Worm (Caenorhabditis elegans) whole organism, L1 larva: ENCODE measurements around the gene cest-19.

ENCODE experiments used
- ama-1 ChIP-seq: fragments of 150-350 bp; optimal IDR thresholded peaks from 2 replicates; lab custom pipeline; 2014
- efl-1 ChIP-seq, 4 experiments: fragments of 150-350 bp; optimal IDR thresholded peaks in 3 of 4; peaks in 1 of 4; 1 replicate in 1 of 4; 2 replicates in 3 of 4; lab custom pipeline; 2014; ENCODE audit warnings: missing biosample characterization in 2 of 4, missing genetic modification characterization in 2 of 4, missing genetic modification reagents in 2 of 4
- egl-27 ChIP-seq, 2 experiments: fragments of 150-350 bp in 1 of 2; sonication (generic microtip); optimal IDR thresholded peaks; 3 replicates each; lab custom pipeline; 2017 to 2018; ENCODE audit warnings: missing biosample characterization in 2 of 2, missing genetic modification characterization in 2 of 2, missing genetic modification reagents in 2 of 2
- ets-5 ChIP-seq: fragments of 200-800 bp; sonication (Bioruptor generic); IDR thresholded peaks from 2 replicates; pipeline ENCODE4 v1.3.6; 2022; ENCODE audit warnings: missing genetic modification characterization, missing compliant biosample characterization
- fkh-10 ChIP-seq: sonication (generic microtip); optimal IDR thresholded peaks from 2 replicates; lab custom pipeline; 2017; ENCODE audit warnings: missing biosample characterization, missing genetic modification reagents, missing genetic modification characterization
- mdl-1 ChIP-seq, 2 experiments: fragments of 150-350 bp; optimal IDR thresholded peaks; 2 replicates each; lab custom pipeline; 2014 to 2017; ENCODE audit warnings: missing biosample characterization in 2 of 2, missing genetic modification characterization in 2 of 2, inconsistent platforms in 1 of 2
- nhr-237 ChIP-seq: fragments of 150-350 bp; optimal IDR thresholded peaks from 2 replicates; lab custom pipeline; 2014; ENCODE audit warnings: missing biosample characterization, missing genetic modification characterization
- nhr-85 ChIP-seq: sonication (generic microtip); peaks from one replicate; lab custom pipeline; 2016; ENCODE audit warnings: missing genetic modification characterization, inconsistent platforms, missing compliant biosample characterization
- pag-3 ChIP-seq: sonication (generic microtip); optimal IDR thresholded peaks from 2 replicates; lab custom pipeline; 2017; ENCODE audit warnings: missing genetic modification characterization, mild to moderate bottlenecking, missing compliant biosample characterization, antibody characterized with exemption, borderline replicate concordance; ENCODE audit not compliant: insufficient read depth
- pqm-1 ChIP-seq: sonication (generic microtip); optimal IDR thresholded peaks from 3 replicates; lab custom pipeline; 2017; ENCODE audit warnings: missing biosample characterization, missing genetic modification characterization
- snpc-4 ChIP-seq: fragments of 150-350 bp; optimal IDR thresholded peaks from 2 replicates; lab custom pipeline; 2014; ENCODE audit warnings: missing biosample characterization, missing genetic modification characterization
- snu-23 ChIP-seq: sonication (generic microtip); optimal IDR thresholded peaks from 2 replicates; lab custom pipeline; 2016; ENCODE audit warnings: missing genetic modification characterization, missing compliant biosample characterization
- vab-15 ChIP-seq: sonication (generic microtip); optimal IDR thresholded peaks from 2 replicates; lab custom pipeline; 2017; ENCODE audit warnings: missing genotype, mild to moderate bottlenecking, missing genetic modification characterization, missing compliant biosample characterization

ce11 chrX:6988212-6988611, 47.6 kb downstream of the cest-19 start:
- no peak for TF ChIP-seq pag-3
- TF ChIP-seq ets-5 (GFP tag; lab: Robert Waterston, UW) = no peak
- no peak for TF ChIP-seq vab-15 (tag; lab: Kevin White, UChicago)
- no peak for TF ChIP-seq snpc-4
- no peak for TF ChIP-seq nhr-237 (tag; lab: Kevin White, UChicago)
- TF ChIP-seq pqm-1 = no peak
- TF ChIP-seq mdl-1 (tag; optimal IDR thresholded peaks at IDR 0.05; lab: Kevin White, UChicago) = no peak
- no peak for TF ChIP-seq egl-27 (tag; optimal IDR thresholded peaks at IDR 0.05; lab: Kevin White, UChicago)
- TF ChIP-seq fkh-10 (GFP tag; lab: Kevin White, UChicago) = no peak
- no peak for TF ChIP-seq efl-1 (optimal IDR thresholded peaks at IDR 0.05; lab: Kevin White, UChicago)
- TF ChIP-seq efl-1 (GFP tag; optimal IDR thresholded peaks at IDR 0.05 in 1 of 2; lab: Kevin White, UChicago) = no peak
- TF ChIP-seq snu-23 (GFP tag; lab: Kevin White, UChicago) = no peak
- no peak for TF ChIP-seq nhr-85 (tag; lab: Kevin White, UChicago)
- TF ChIP-seq ama-1 (lab: Kevin White, UChicago) = no peak
